Fruit fly (Drosophila melanogaster): Measurements from ENCODE around the gene Hsc70-3.

The Hsc70-3 gene

dm6 chrX:11846049-11846718, 39.3 kb upstream of the Hsc70-3 start, which contains the start of gene CG15740 (continued):
- no peak for TF ChIP-seq repo (GFP tag; optimal IDR thresholded peaks at IDR 0.05)
- no peak for TF ChIP-seq Scr (GFP tag; IDR thresholded peaks at IDR 0.05; ENCODE audit: partially characterized antibody)
- no peak for TF ChIP-seq en (GFP tag; optimal IDR thresholded peaks at IDR 0.05)
- no peak for TF ChIP-seq toy (GFP tag; IDR thresholded peaks at IDR 0.05)
- TF ChIP-seq dpn (GFP tag; optimal IDR thresholded peaks at IDR 0.05), result peak; percentile 28 to 64
- TF ChIP-seq Six4 (GFP tag; optimal IDR thresholded peaks at IDR 0.05), result no peak
- TF ChIP-seq CG17612 (GFP tag; IDR thresholded peaks at IDR 0.05), result no peak
- no peak for TF ChIP-seq CG13775 (GFP tag; optimal IDR thresholded peaks at IDR 0.05)
- no peak for TF ChIP-seq CG8924 (tag; optimal IDR thresholded peaks at IDR 0.05)
- TF ChIP-seq ewg (GFP tag; optimal IDR thresholded peaks at IDR 0.05), result no peak
- no peak for TF ChIP-seq CG10321 (GFP tag; IDR thresholded peaks at IDR 0.05)
- no peak for TF ChIP-seq CG33213 (GFP tag; optimal IDR thresholded peaks at IDR 0.05)
- no peak for TF ChIP-seq MTF-1 (GFP tag; optimal IDR thresholded peaks at IDR 0.05; ENCODE audit: borderline replicate concordance)
- TF ChIP-seq CG1233 (GFP tag; optimal IDR thresholded peaks at IDR 0.05), result no peak
- 0 out of 3 replicates have a peak, but pooled peaks have one; percentile 9 for TF ChIP-seq CG11456 (GFP tag; IDR thresholded peaks at IDR 0.05)
- TF ChIP-seq peb (GFP tag; IDR thresholded peaks at IDR 0.05), result no peak
- TF ChIP-seq kah (GFP tag; optimal IDR thresholded peaks at IDR 0.05), result no peak
- no peak for TF ChIP-seq shn (GFP tag; optimal IDR thresholded peaks at IDR 0.05)
- 0 out of 2 replicates have a peak, but pooled peaks have one; percentile 35 for TF ChIP-seq gsb (GFP tag; IDR thresholded peaks at IDR 0.05)
- no peak for TF ChIP-seq Lhr (GFP tag; optimal IDR thresholded peaks at IDR 0.05)
- no peak for TF ChIP-seq NK7.1 (GFP tag; optimal IDR thresholded peaks at IDR 0.05)
- no peak for TF ChIP-seq HLH54F (GFP tag; optimal IDR thresholded peaks at IDR 0.05)
- no peak for TF ChIP-seq fd102C (GFP tag; optimal IDR thresholded peaks at IDR 0.05)
- no peak for TF ChIP-seq slou (GFP tag; optimal IDR thresholded peaks at IDR 0.05)
- no peak for TF ChIP-seq knrl (GFP tag; IDR thresholded peaks at IDR 0.05; ENCODE audit: partially characterized antibody)
- TF ChIP-seq CG12236 (GFP tag; optimal IDR thresholded peaks at IDR 0.05), result no peak
- TF ChIP-seq CG3847 (GFP tag; IDR thresholded peaks at IDR 0.05), result no peak; the same call in none of the 2 replicates
- TF ChIP-seq CG10209 (GFP tag; optimal IDR thresholded peaks at IDR 0.05), result peak; percentile 2
- no peak for TF ChIP-seq CkIIα-i1 (GFP tag; IDR thresholded peaks at IDR 0.05)
- peak; percentile 42 for TF ChIP-seq CG4424 (GFP tag; optimal IDR thresholded peaks at IDR 0.05)
- no peak for TF ChIP-seq CG7745 (tag; optimal IDR thresholded peaks at IDR 0.05)
- TF ChIP-seq CG7357 (GFP tag; IDR thresholded peaks at IDR 0.05), result 0 out of 3 replicates have a peak, but pooled peaks have one; percentile 25
- TF ChIP-seq da (GFP tag; optimal IDR thresholded peaks at IDR 0.05), result no peak
- TF ChIP-seq CG32767 (GFP tag; IDR thresholded peaks at IDR 0.05), result peak; percentile 42; the same call in 1 of the 2 replicates
- no peak for TF ChIP-seq sna (GFP tag; IDR thresholded peaks at IDR 0.05; ENCODE audit: partially characterized antibody)
- no peak for TF ChIP-seq Dad (GFP tag; optimal IDR thresholded peaks at IDR 0.05)
- TF ChIP-seq row (GFP tag; IDR thresholded peaks at IDR 0.05), result peak; percentile 63
- no peak for TF ChIP-seq CG2875 (GFP tag; optimal IDR thresholded peaks at IDR 0.05)
- no peak for TF ChIP-seq ash1 (GFP tag; optimal IDR thresholded peaks at IDR 0.05)
- no peak for TF ChIP-seq Drgx (GFP tag; IDR thresholded peaks at IDR 0.05)
- no peak for TF ChIP-seq schlank (tag; optimal IDR thresholded peaks at IDR 0.05)
- TF ChIP-seq Fer1 (GFP tag; optimal IDR thresholded peaks at IDR 0.05), result peak; percentile 10
- peak; percentile 42 for TF ChIP-seq CG17359 (tag; optimal IDR thresholded peaks at IDR 0.05)
- TF ChIP-seq CG11696 (GFP tag; IDR thresholded peaks at IDR 0.05), result no peak
- TF ChIP-seq sim (GFP tag; IDR thresholded peaks at IDR 0.05), result no peak
- TF ChIP-seq C15 (GFP tag; IDR thresholded peaks at IDR 0.05), result no peak
- no peak for TF ChIP-seq Sry-δ (GFP tag; optimal IDR thresholded peaks at IDR 0.05)
- TF ChIP-seq twi (tag; optimal IDR thresholded peaks at IDR 0.05), result no peak
- no peak for TF ChIP-seq CG34376 (GFP tag; optimal IDR thresholded peaks at IDR 0.05)
- no peak for TF ChIP-seq Dref (GFP tag; IDR thresholded peaks at IDR 0.05)
- no peak for TF ChIP-seq eve (GFP tag; optimal IDR thresholded peaks at IDR 0.05)
